Fruit fly (Drosophila melanogaster): ENCODE measurements around the gene CG33995.

The CG33995 gene

DNA sequence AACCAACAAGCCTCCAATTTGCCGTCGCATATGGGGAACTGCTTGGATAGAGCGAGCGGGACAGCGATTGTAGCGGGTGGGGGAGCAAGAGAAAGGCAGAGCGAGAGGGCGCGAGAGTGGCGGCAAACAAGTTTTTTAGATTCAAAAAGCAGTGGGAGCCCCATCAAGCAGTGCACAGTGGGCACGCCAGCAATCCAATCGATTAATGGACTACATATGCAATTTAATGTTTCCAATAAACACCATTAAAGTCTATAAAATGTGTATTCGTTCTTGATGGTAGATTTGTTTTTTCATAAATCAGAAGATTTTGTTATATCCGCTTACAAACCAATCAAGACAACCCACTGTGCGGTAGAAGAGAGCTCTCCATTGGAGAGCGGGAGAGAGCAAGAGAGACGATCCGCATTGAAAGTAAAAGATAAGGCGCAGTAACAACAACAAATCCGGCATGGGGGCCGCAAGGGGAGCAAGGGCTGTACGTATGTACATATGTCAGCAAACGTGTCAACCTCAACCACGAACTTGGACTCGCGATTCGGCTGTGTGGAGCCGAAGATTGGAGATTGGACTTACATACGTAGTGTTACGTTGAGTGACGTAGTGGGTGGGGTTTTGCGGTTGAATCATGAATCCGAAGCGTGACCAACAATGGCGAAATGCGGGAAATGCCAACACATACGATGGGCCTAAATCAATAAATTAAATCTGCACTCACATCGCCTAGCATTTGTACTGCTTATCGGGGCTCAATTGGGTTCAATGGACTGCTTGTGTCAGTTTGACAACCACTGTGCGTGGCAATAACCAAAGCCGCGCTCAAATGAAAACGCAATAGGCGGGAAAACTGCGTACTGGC is 45.4 kb upstream of the CG33995 start (continued):
- TF ChIP-seq Asciz (GFP tag; optimal IDR thresholded peaks at IDR 0.05) (peak; percentile 99), CG13296 (GFP tag; optimal IDR thresholded peaks at IDR 0.05) (peak; percentile 96), insv (GFP tag; optimal IDR thresholded peaks at IDR 0.05) (peak; percentile 9 to 70), bab2 (GFP tag; optimal IDR thresholded peaks at IDR 0.05) (peak; percentile 99), GATAe (GFP tag; conservative IDR thresholded peaks at IDR 0.05) (peak; percentile 96), Max (GFP tag; optimal IDR thresholded peaks at IDR 0.05) (peak; percentile 99), CG31365 (tag; optimal IDR thresholded peaks at IDR 0.05) (peak; percentile 98), CG18011 (GFP tag; optimal IDR thresholded peaks at IDR 0.05) (peak; percentile 91), CG4424 (GFP tag; optimal IDR thresholded peaks at IDR 0.05) (peak; percentile 99), Deaf1 (tag; optimal IDR thresholded peaks at IDR 0.05) (peak; percentile 98), Oaz (GFP tag; IDR thresholded peaks at IDR 0.05) (peak; percentile 98), fu2 (GFP tag; optimal IDR thresholded peaks at IDR 0.05) (peak; percentile 99), Sox100B (GFP tag; optimal IDR thresholded peaks at IDR 0.05) (peak; percentile 97), CG32767 (GFP tag; IDR thresholded peaks at IDR 0.05) (peak; percentile 98), Kr (GFP tag; optimal IDR thresholded peaks at IDR 0.05) (peak; percentile 87), rib (GFP tag; IDR thresholded peaks at IDR 0.05) (peak; percentile 97), abd-A (tag; optimal IDR thresholded peaks at IDR 0.05) (peak; percentile 96), CG1832 (GFP tag; optimal IDR thresholded peaks at IDR 0.05) (peak; percentile 95), CG2889 (GFP tag; IDR thresholded peaks at IDR 0.05) (peak; percentile 99), CG13123 (GFP tag; optimal IDR thresholded peaks at IDR 0.05) (peak; percentile 98), CG6813 (GFP tag; optimal IDR thresholded peaks at IDR 0.05) (peak; percentile 99), Bteb2 (GFP tag; optimal IDR thresholded peaks at IDR 0.05) (peak; percentile 98), kni (GFP tag; optimal IDR thresholded peaks at IDR 0.05) (peak; percentile 96), CG15601 (tag; optimal IDR thresholded peaks at IDR 0.05) (peak; percentile 98), wor (GFP tag; IDR thresholded peaks at IDR 0.05) (peak; percentile 99), CG9797 (GFP tag; optimal IDR thresholded peaks at IDR 0.05) (peak; percentile 67), klu (GFP tag; IDR thresholded peaks at IDR 0.05) (peak; percentile 98), E2f1 (GFP tag; IDR thresholded peaks at IDR 0.05) (peak; percentile 99), CG2202 (tag; optimal IDR thresholded peaks at IDR 0.05) (peak; percentile 99), CG3163 (GFP tag; optimal IDR thresholded peaks at IDR 0.05) (peak; percentile 96), Atf-2 (GFP tag; optimal IDR thresholded peaks at IDR 0.05) (peak; percentile 99), onecut (GFP tag; IDR thresholded peaks at IDR 0.05) (peak; percentile 97), CG12769 (tag; optimal IDR thresholded peaks at IDR 0.05) (peak; percentile 99), trem (tag; optimal IDR thresholded peaks at IDR 0.05) (peak; percentile 97), Hmr (GFP tag; optimal IDR thresholded peaks at IDR 0.05) (peak; percentile 98), CG17612 (GFP tag; IDR thresholded peaks at IDR 0.05) (peak; percentile 98), Gsc (GFP tag; IDR thresholded peaks at IDR 0.05) (no peak; the same call in 1 of the 2 replicates), run (tag; optimal IDR thresholded peaks at IDR 0.05) (peak; percentile 96), crp (GFP tag; optimal IDR thresholded peaks at IDR 0.05) (peak; percentile 35 to 77), CG7963 (GFP tag; IDR thresholded peaks at IDR 0.05; ENCODE audit: partially characterized antibody) (peak; percentile 70), CG7928 (GFP tag; optimal IDR thresholded peaks at IDR 0.05) (peak; percentile 82), prd (optimal IDR thresholded peaks at IDR 0.05) (no peak), prd (GFP tag; IDR thresholded peaks at IDR 0.05) (peak; percentile 99), Dip3 (GFP tag; optimal IDR thresholded peaks at IDR 0.05) (peak; percentile 99), CG30431 (GFP tag; optimal IDR thresholded peaks at IDR 0.05) (peak; percentile 99), Lhr (GFP tag; optimal IDR thresholded peaks at IDR 0.05) (peak; percentile 97), CG42726 (GFP tag; IDR thresholded peaks at IDR 0.05; ENCODE audit: partially characterized antibody) (peak; percentile 68; the same call in 1 of the 2 replicates), ham (GFP tag; IDR thresholded peaks at IDR 0.05) (no peak; the same call in 1 of the 2 replicates)

Measured in whole organism, embryonic.